Fruit fly (Drosophila melanogaster) whole organism, prepupa: ENCODE data around the gene CG31460.

ENCODE experiments used
- CG10669 ChIP-seq: fragments of 200-800 bp; sonication (Bioruptor generic); optimal IDR thresholded peaks from 3 replicates; lab custom pipeline; 2018; ENCODE audit warnings: missing biosample characterization, mild to moderate bottlenecking, missing genetic modification characterization, moderate library complexity
- CG1621 ChIP-seq: fragments of 200-800 bp; sonication (Bioruptor generic); optimal IDR thresholded peaks from 3 replicates; lab custom pipeline; 2018; ENCODE audit warnings: missing biosample characterization, mild to moderate bottlenecking, missing genetic modification characterization
- CG16779 ChIP-seq: fragments of 200-800 bp; sonication (Bioruptor generic); optimal IDR thresholded peaks from 3 replicates; lab custom pipeline; 2017; ENCODE audit warnings: missing biosample characterization, mild to moderate bottlenecking, missing genetic modification characterization
- CG6276 ChIP-seq: fragments of 200-800 bp; sonication (Bioruptor generic); optimal IDR thresholded peaks from 2 replicates; lab custom pipeline; 2017; ENCODE audit warnings: missing biosample characterization, mild to moderate bottlenecking, missing genetic modification characterization
- CG6854 ChIP-seq: fragments of 200-800 bp; sonication (Bioruptor generic); optimal IDR thresholded peaks from 2 replicates; lab custom pipeline; 2017; ENCODE audit warnings: missing biosample characterization, mild to moderate bottlenecking, missing genetic modification characterization
- Eip93F ChIP-seq: fragments of 200-800 bp; sonication (Bioruptor generic); optimal IDR thresholded peaks from 2 replicates; lab custom pipeline; 2016; ENCODE audit warnings: missing biosample characterization, mild to moderate bottlenecking, missing genetic modification characterization
- Gug ChIP-seq: fragments of 200-800 bp; sonication (Bioruptor generic); IDR thresholded peaks from 2 replicates; pipeline ENCODE4 v1.3.6; 2022; ENCODE audit warnings: missing biosample characterization, missing genetic modification characterization
- Hr39 ChIP-seq: fragments of 200-800 bp; sonication (Bioruptor generic); optimal IDR thresholded peaks from 2 replicates; lab custom pipeline; 2016; ENCODE audit warnings: missing biosample characterization, missing genetic modification characterization
- OdsH ChIP-seq: fragments of 200-800 bp; sonication (Bioruptor generic); optimal IDR thresholded peaks from 3 replicates; lab custom pipeline; 2016; ENCODE audit warnings: missing biosample characterization, missing genetic modification characterization
- Smox ChIP-seq: fragments of 200-800 bp; sonication (Bioruptor generic); optimal IDR thresholded peaks from 3 replicates; lab custom pipeline; 2016; ENCODE audit warnings: missing biosample characterization, missing genetic modification characterization
- eg ChIP-seq: fragments of 200-800 bp; sonication (Bioruptor generic); IDR thresholded peaks from 3 replicates; pipeline ENCODE4 v1.3.6; 2022; ENCODE audit warnings: missing biosample characterization, missing genetic modification characterization
- fd59A ChIP-seq: fragments of 200-800 bp; sonication (Bioruptor generic); optimal IDR thresholded peaks from 2 replicates; lab custom pipeline; 2017; ENCODE audit warnings: missing biosample characterization, mild to moderate bottlenecking, missing genetic modification characterization, missing genetic modification reagents
- spab ChIP-seq: fragments of 200-800 bp; sonication (Bioruptor generic); optimal IDR thresholded peaks from 2 replicates; lab custom pipeline; 2017; ENCODE audit warnings: missing biosample characterization, mild to moderate bottlenecking, missing genetic modification characterization, missing genetic modification reagents
- topi ChIP-seq: fragments of 200-800 bp; sonication (Bioruptor generic); optimal IDR thresholded peaks from 3 replicates; lab custom pipeline; 2016; ENCODE audit warnings: missing biosample characterization, missing genetic modification characterization

DNA sequence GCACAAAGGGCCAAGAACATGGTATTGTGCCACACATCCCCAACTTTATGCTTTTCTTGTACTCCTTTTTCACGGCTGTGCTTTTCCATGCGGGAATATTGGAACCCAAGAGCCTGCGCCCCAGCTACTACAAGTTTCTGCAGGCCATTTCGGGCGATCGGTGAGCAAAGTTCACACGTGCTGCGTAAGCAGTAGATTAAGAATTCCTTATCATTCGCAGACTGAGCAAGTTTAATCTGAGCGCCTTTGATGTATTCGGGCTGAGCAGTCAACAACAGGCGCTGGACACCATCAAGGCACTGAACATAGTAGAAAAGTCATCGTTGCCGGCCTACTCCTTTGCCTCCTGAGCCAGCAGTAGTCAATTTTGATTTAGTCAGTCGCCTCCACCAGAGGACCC is 41.7 kb upstream of the CG31460 start:
- no peak for TF ChIP-seq Hr39 (GFP tag; lab: Kevin White, UChicago)
- TF ChIP-seq Smox = no peak
- no peak for TF ChIP-seq CG1621 (tag; lab: Kevin White, UChicago)
- no peak for TF ChIP-seq OdsH (GFP tag; lab: Kevin White, UChicago)
- TF ChIP-seq fd59A (GFP tag; lab: Kevin White, UChicago) = no peak
- no peak for TF ChIP-seq eg (GFP tag; lab: Robert Waterston, UW)
- no peak for TF ChIP-seq CG10669 (GFP tag; lab: Kevin White, UChicago)
- TF ChIP-seq CG16779 (tag; lab: Kevin White, UChicago) = no peak
- TF ChIP-seq Gug (GFP tag; lab: Robert Waterston, UW) = no peak
- TF ChIP-seq CG6854 (GFP tag; lab: Kevin White, UChicago) = no peak
- no peak for TF ChIP-seq Eip93F (GFP tag; lab: Kevin White, UChicago)
- TF ChIP-seq topi (GFP tag; lab: Kevin White, UChicago) = no peak
- no peak for TF ChIP-seq spab
- TF ChIP-seq CG6276 (GFP tag; lab: Kevin White, UChicago) = no peak
